Fruit fly (Drosophila melanogaster) whole organism, embryonic: Measurements from ENCODE around the gene sea.

Experiments
- Asciz ChIP-seq: fragments of 200-800 bp; sonication (Bioruptor generic); optimal IDR thresholded peaks from 2 replicates; lab custom pipeline; 2017; ENCODE audit warnings: missing biosample characterization, mild to moderate bottlenecking, missing genetic modification characterization, missing genetic modification reagents
- Bdp1 ChIP-seq: fragments of 200-800 bp; sonication (Bioruptor generic); optimal IDR thresholded peaks from 3 replicates; lab custom pipeline; 2016; ENCODE audit warnings: missing biosample characterization, missing genetic modification characterization
- CG12104 ChIP-seq: fragments of 200-800 bp; sonication (Bioruptor generic); optimal IDR thresholded peaks from 3 replicates; lab custom pipeline; 2016; ENCODE audit warnings: missing biosample characterization, missing genetic modification characterization
- CG12659 ChIP-seq: fragments of 200-800 bp; sonication (Bioruptor generic); optimal IDR thresholded peaks from 3 replicates; lab custom pipeline; 2017; ENCODE audit warnings: mild to moderate bottlenecking, missing biosample characterization, missing genetic modification reagents, missing genetic modification characterization
- CG14014 ChIP-seq: fragments of 200-800 bp; sonication (Bioruptor generic); IDR thresholded peaks from 2 replicates; pipeline ENCODE4 v1.3.6; 2022; ENCODE audit warnings: missing biosample characterization, missing genetic modification characterization
- CG14050 ChIP-seq: fragments of 200-800 bp; sonication (Bioruptor generic); IDR thresholded peaks from 3 replicates; pipeline ENCODE4 v1.3.6; 2022; ENCODE audit warnings: missing biosample characterization, missing genetic modification characterization
- CG17912 ChIP-seq: fragments of 200-800 bp; sonication (Bioruptor generic); optimal IDR thresholded peaks from 2 replicates; lab custom pipeline; 2018; ENCODE audit warnings: missing biosample characterization, mild to moderate bottlenecking, missing genetic modification characterization
- CG1832 ChIP-seq: fragments of 200-800 bp; sonication (Bioruptor generic); optimal IDR thresholded peaks from 2 replicates; lab custom pipeline; 2017; ENCODE audit warnings: missing biosample characterization, mild to moderate bottlenecking, missing genetic modification characterization, inconsistent platforms
- CG2889 ChIP-seq: fragments of 200-800 bp; sonication (Bioruptor generic); IDR thresholded peaks from 3 replicates; pipeline ENCODE4 v1.3.6; 2022; ENCODE audit warnings: missing biosample characterization, missing genetic modification characterization
- CG30020 ChIP-seq: fragments of 200-800 bp; optimal IDR thresholded peaks from 2 replicates; lab custom pipeline; 2019; ENCODE audit warnings: missing biosample characterization, mild to moderate bottlenecking, missing genetic modification characterization, moderate library complexity
- CG30431 ChIP-seq: fragments of 200-800 bp; sonication (Bioruptor generic); optimal IDR thresholded peaks from 2 replicates; lab custom pipeline; 2017; ENCODE audit warnings: missing biosample characterization, missing genetic modification characterization
- CG34376 ChIP-seq: fragments of 200-800 bp; sonication (Bioruptor generic); optimal IDR thresholded peaks from 2 replicates; lab custom pipeline; 2018; ENCODE audit warnings: missing biosample characterization, mild to moderate bottlenecking, missing genetic modification characterization
- CG4820 ChIP-seq: fragments of 200-800 bp; sonication (Bioruptor generic); optimal IDR thresholded peaks from 3 replicates; lab custom pipeline; 2016; ENCODE audit warnings: missing biosample characterization, missing genetic modification characterization
- CG7745 ChIP-seq: fragments of 200-800 bp; sonication (Bioruptor generic); optimal IDR thresholded peaks from 2 replicates; lab custom pipeline; 2018; ENCODE audit warnings: missing biosample characterization, mild to moderate bottlenecking, missing genetic modification characterization, moderate library complexity
- Dfd ChIP-seq, 2 experiments: fragments of >200 bp; optimal IDR thresholded peaks; 2 replicates each; lab custom pipeline; 2017; ENCODE audit warnings: missing biosample characterization in 2 of 2, missing genetic modification characterization in 2 of 2
- Dref ChIP-seq: fragments of 200-800 bp; sonication (Bioruptor generic); IDR thresholded peaks from 2 replicates; pipeline ENCODE4 v1.3.6; 2022; ENCODE audit warnings: missing biosample characterization, missing genetic modification characterization
- E2f2 ChIP-seq: fragments of 200-800 bp; sonication (Bioruptor generic); IDR thresholded peaks from 2 replicates; pipeline ENCODE4 v1.3.6; 2022; ENCODE audit warnings: missing biosample characterization, missing genetic modification characterization
- Eip74EF ChIP-seq, 2 experiments: fragments of 200-800 bp in 1 of 2; fragments of >200 bp in 1 of 2; sonication (Bioruptor generic) in 1 of 2; optimal IDR thresholded peaks; 2 replicates each; lab custom pipeline; 2017 to 2019; ENCODE audit warnings: missing biosample characterization in 2 of 2, missing genetic modification characterization in 2 of 2, mild to moderate bottlenecking in 1 of 2, moderate library complexity in 1 of 2
- Ets97D ChIP-seq: fragments of 200-800 bp; sonication (Bioruptor generic); optimal IDR thresholded peaks from 3 replicates; lab custom pipeline; 2016; ENCODE audit warnings: missing biosample characterization, missing genetic modification characterization
- HLH4C ChIP-seq: fragments of 200-800 bp; sonication (Bioruptor generic); IDR thresholded peaks from 3 replicates; pipeline ENCODE4 v1.3.6; 2022; ENCODE audit warnings: missing biosample characterization, missing genetic modification characterization; ENCODE audit not compliant: partially characterized antibody
- Neu2 ChIP-seq: fragments of 200-800 bp; sonication (Bioruptor generic); optimal IDR thresholded peaks from 3 replicates; lab custom pipeline; 2016; ENCODE audit warnings: missing biosample characterization, missing genetic modification characterization, borderline replicate concordance
- Poxn ChIP-seq: fragments of 200-800 bp; sonication (Bioruptor generic); IDR thresholded peaks from 2 replicates; pipeline ENCODE4 v1.3.6; 2022; ENCODE audit warnings: missing biosample characterization, missing genetic modification characterization
- Rx ChIP-seq: fragments of 200-800 bp; sonication (Bioruptor generic); IDR thresholded peaks from 2 replicates; pipeline ENCODE4 v1.3.6; 2022; ENCODE audit warnings: missing biosample characterization, missing genetic modification characterization
- Six4 ChIP-seq: fragments of 200-800 bp; sonication (Bioruptor generic); optimal IDR thresholded peaks from 2 replicates; lab custom pipeline; 2016; ENCODE audit warnings: missing biosample characterization, missing genetic modification characterization
- ac ChIP-seq: fragments of 200-800 bp; sonication (Bioruptor generic); optimal IDR thresholded peaks from 3 replicates; lab custom pipeline; 2017; ENCODE audit warnings: missing biosample characterization, mild to moderate bottlenecking, missing genetic modification characterization
- ase ChIP-seq: fragments of 200-800 bp; sonication (Bioruptor generic); IDR thresholded peaks from 3 replicates; pipeline ENCODE4 v1.3.6; 2022; ENCODE audit warnings: missing biosample characterization, missing genetic modification characterization
- az2 ChIP-seq: fragments of 200-800 bp; sonication (Bioruptor generic); optimal IDR thresholded peaks from 3 replicates; lab custom pipeline; 2016; ENCODE audit warnings: missing biosample characterization, missing genetic modification characterization
- bbx ChIP-seq: fragments of 200-800 bp; sonication (Bioruptor generic); IDR thresholded peaks from 2 replicates; pipeline ENCODE4 v1.3.6; 2022; ENCODE audit warnings: missing biosample characterization, missing genetic modification characterization; ENCODE audit not compliant: partially characterized antibody
- bowl ChIP-seq: fragments of 200-800 bp; sonication (Bioruptor generic); IDR thresholded peaks from 2 replicates; pipeline ENCODE4 v1.3.6; 2022; ENCODE audit warnings: missing biosample characterization, missing genetic modification characterization
- bsh ChIP-seq, 2 experiments: fragments of 200-800 bp; sonication (Bioruptor generic); optimal IDR thresholded peaks; 2 replicates each; lab custom pipeline; 2017 to 2018; ENCODE audit warnings: mild to moderate bottlenecking in 2 of 2, missing biosample characterization in 2 of 2, missing genetic modification characterization in 2 of 2, moderate library complexity in 1 of 2
- caup ChIP-seq: fragments of 200-800 bp; sonication (Bioruptor generic); optimal IDR thresholded peaks from 3 replicates; lab custom pipeline; 2017; ENCODE audit warnings: missing biosample characterization, mild to moderate bottlenecking, missing genetic modification characterization, moderate library complexity; ENCODE audit not compliant: severe bottlenecking
- dan ChIP-seq: fragments of 200-800 bp; sonication (Bioruptor generic); IDR thresholded peaks from 2 replicates; pipeline ENCODE4 v1.3.6; 2022; ENCODE audit warnings: missing biosample characterization, missing genetic modification characterization
- danr ChIP-seq: fragments of 200-800 bp; sonication (Bioruptor generic); IDR thresholded peaks from 2 replicates; pipeline ENCODE4 v1.3.6; 2022; ENCODE audit warnings: missing biosample characterization, missing genetic modification characterization
- dysf ChIP-seq: fragments of 200-800 bp; sonication (Bioruptor generic); IDR thresholded peaks from 3 replicates; pipeline ENCODE4 v1.3.6; 2022; ENCODE audit warnings: missing biosample characterization, missing genetic modification characterization
- esg ChIP-seq: fragments of 200-800 bp; sonication (Bioruptor generic); conservative IDR thresholded peaks from 2 replicates; pipeline ENCODE4 v1.3.6; 2022; ENCODE audit warnings: missing biosample characterization, missing genetic modification characterization
- fd96Cb ChIP-seq: fragments of 200-800 bp; sonication (Bioruptor generic); optimal IDR thresholded peaks from 2 replicates; lab custom pipeline; 2018; ENCODE audit warnings: missing biosample characterization, mild to moderate bottlenecking, missing genetic modification characterization, moderate library complexity
- gt ChIP-seq: fragments of 200-800 bp; sonication (Bioruptor generic); IDR thresholded peaks from 2 replicates; pipeline ENCODE4 v1.3.6; 2022; ENCODE audit warnings: missing biosample characterization, missing genetic modification characterization
- ham ChIP-seq: fragments of 200-800 bp; sonication (Bioruptor generic); IDR thresholded peaks from 2 replicates; pipeline ENCODE4 v1.3.6; 2022; ENCODE audit warnings: missing biosample characterization, missing genetic modification characterization
- ind ChIP-seq: fragments of 200-800 bp; sonication (Bioruptor generic); optimal IDR thresholded peaks from 3 replicates; lab custom pipeline; 2016; ENCODE audit warnings: missing biosample characterization, missing genetic modification characterization
- jigr1 ChIP-seq: fragments of 200-800 bp; sonication (Bioruptor generic); IDR thresholded peaks from 3 replicates; pipeline ENCODE4 v1.3.6; 2022; ENCODE audit warnings: missing biosample characterization, missing genetic modification characterization
- nmo ChIP-seq: fragments of 200-800 bp; sonication (Bioruptor generic); optimal IDR thresholded peaks from 2 replicates; lab custom pipeline; 2018; ENCODE audit warnings: missing biosample characterization, mild to moderate bottlenecking, missing genetic modification characterization, moderate library complexity
- pfk ChIP-seq: fragments of 200-800 bp; sonication (Bioruptor generic); optimal IDR thresholded peaks from 2 replicates; lab custom pipeline; 2018; ENCODE audit warnings: missing biosample characterization, mild to moderate bottlenecking, missing genetic modification characterization, moderate library complexity
- pho ChIP-seq: fragments of 200-800 bp; sonication (Bioruptor generic); optimal IDR thresholded peaks from 2 replicates; lab custom pipeline; 2016; ENCODE audit warnings: missing biosample characterization, missing genetic modification characterization
- repo ChIP-seq: fragments of 200-800 bp; sonication (Bioruptor generic); optimal IDR thresholded peaks from 2 replicates; lab custom pipeline; 2016; ENCODE audit warnings: missing biosample characterization, missing genetic modification characterization
- salm ChIP-seq: fragments of 200-800 bp; sonication (Bioruptor generic); optimal IDR thresholded peaks from 2 replicates; lab custom pipeline; 2018; ENCODE audit warnings: missing biosample characterization, mild to moderate bottlenecking, missing genetic modification characterization
- tna ChIP-seq: fragments of 200-800 bp; sonication (Bioruptor generic); IDR thresholded peaks from 2 replicates; pipeline ENCODE4 v1.3.6; 2022; ENCODE audit warnings: missing biosample characterization, missing genetic modification characterization; ENCODE audit not compliant: partially characterized antibody
- tx ChIP-seq: fragments of 200-800 bp; sonication (Bioruptor generic); optimal IDR thresholded peaks from 2 replicates; lab custom pipeline; 2016; ENCODE audit warnings: missing biosample characterization, missing genetic modification characterization
- zf30C ChIP-seq: fragments of 200-800 bp; sonication (Bioruptor generic); optimal IDR thresholded peaks from 3 replicates; lab custom pipeline; 2018; ENCODE audit warnings: missing biosample characterization, mild to moderate bottlenecking, missing genetic modification characterization
- zfh2 ChIP-seq: fragments of 200-800 bp; sonication (Bioruptor generic); optimal IDR thresholded peaks from 2 replicates; lab custom pipeline; 2016; ENCODE audit warnings: missing biosample characterization, missing genetic modification characterization

Gene sea

DNA sequence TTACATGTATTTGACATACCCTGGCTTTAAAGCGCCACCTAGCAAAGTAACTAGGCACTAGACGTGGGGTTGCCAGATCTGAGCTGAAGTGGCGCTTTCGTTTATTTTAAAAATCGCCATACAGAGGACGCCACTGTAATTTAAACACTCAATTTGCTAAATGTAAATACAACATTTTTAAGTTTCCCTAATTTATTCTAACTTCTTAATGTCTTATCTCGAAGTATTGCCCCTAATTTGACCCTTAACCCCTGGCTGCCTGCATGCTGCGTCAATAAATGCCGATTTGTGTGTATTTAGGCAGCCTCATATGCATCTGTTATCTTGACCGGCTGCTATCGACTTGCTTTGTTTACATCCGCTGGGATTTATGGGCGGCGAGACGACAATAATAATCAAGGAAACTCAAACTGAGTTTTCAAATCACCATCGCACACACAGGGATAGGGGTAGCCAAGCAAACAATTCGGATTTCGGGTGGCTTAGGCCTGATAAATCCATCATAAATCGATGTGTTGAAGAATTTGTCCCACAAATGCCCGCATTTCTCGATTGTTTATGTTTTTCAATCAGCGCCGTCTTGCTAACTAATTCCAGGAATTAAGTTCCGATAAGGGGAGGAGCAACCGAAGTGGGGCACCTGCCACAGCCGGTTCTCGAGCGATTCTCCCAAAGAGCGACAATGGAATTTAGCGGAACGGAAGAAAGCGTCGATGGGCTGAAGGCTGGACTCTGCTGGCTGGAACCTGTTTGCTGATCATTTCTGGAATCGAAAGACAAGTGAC is 46.6 kb upstream of the sea start (continued):
- TF ChIP-seq ind (GFP tag; lab: Kevin White, UChicago) (peak; percentile 21), Dfd (GFP tag; optimal IDR thresholded peaks at IDR 0.05; lab: Kevin White, UChicago) (no peak), bowl (GFP tag; lab: Robert Waterston, UW) (no peak), esg (GFP tag; lab: Robert Waterston, UW) (peak; percentile 42; the same call in 1 of the 2 replicates), ham (GFP tag; lab: Robert Waterston, UW) (no peak), gt (GFP tag; lab: Robert Waterston, UW) (0 out of 2 replicates have a peak, but pooled peaks have one; percentile 31), zf30C (GFP tag; lab: Kevin White, UChicago) (no peak), dan (GFP tag; lab: Robert Waterston, UW) (no peak; the same call in 1 of the 2 replicates), Neu2 (GFP tag; lab: Kevin White, UChicago) (no peak), E2f2 (GFP tag; lab: Robert Waterston, UW) (peak; percentile 84), tna (GFP tag; lab: Robert Waterston, UW) (no peak), Poxn (GFP tag; lab: Robert Waterston, UW) (no peak), CG7745 (peak; percentile 83), HLH4C (GFP tag; lab: Robert Waterston, UW) (no peak), Bdp1 (GFP tag; lab: Kevin White, UChicago) (peak; percentile 35), CG4820 (GFP tag; lab: Kevin White, UChicago) (peak; percentile 72), dysf (GFP tag; lab: Robert Waterston, UW) (peak; percentile 78), pho (peak; percentile 43), fd96Cb (tag; lab: Kevin White, UChicago) (peak; percentile 38), pfk (GFP tag; lab: Kevin White, UChicago) (no peak), CG12104 (GFP tag; lab: Kevin White, UChicago) (peak; percentile 14), CG17912 (GFP tag; lab: Kevin White, UChicago) (no peak), nmo (GFP tag; lab: Kevin White, UChicago) (peak; percentile 66), Ets97D (GFP tag; lab: Kevin White, UChicago) (peak; percentile 50), CG2889 (GFP tag; lab: Robert Waterston, UW) (no peak), Asciz (GFP tag; lab: Kevin White, UChicago) (no peak), CG30431 (GFP tag; lab: Kevin White, UChicago) (peak; percentile 45), zfh2 (GFP tag; lab: Kevin White, UChicago) (peak; percentile 3), caup (GFP tag; lab: Kevin White, UChicago) (peak; percentile 61), Dref (GFP tag; lab: Robert Waterston, UW) (no peak), repo (GFP tag; lab: Kevin White, UChicago) (peak; percentile 3), salm (tag; lab: Kevin White, UChicago) (no peak), ase (GFP tag; lab: Robert Waterston, UW) (peak; percentile 66; the same call in 2 of the 3 replicates), az2 (peak; percentile 76), CG12659 (peak; percentile 43), Six4 (GFP tag; lab: Kevin White, UChicago) (peak; percentile 35), CG30020 (tag; lab: Kevin White, UChicago) (no peak), bbx (peak; percentile 61), CG14050 (GFP tag; lab: Robert Waterston, UW) (peak; percentile 20; the same call in 1 of the 3 replicates), Eip74EF (GFP tag; optimal IDR thresholded peaks at IDR 0.05; lab: Kevin White, UChicago) (peak in 1 of 2 experiments; percentile 51), bsh (GFP tag; optimal IDR thresholded peaks at IDR 0.05; lab: Kevin White, UChicago) (peak in 1 of 2 experiments; percentile 54), danr (GFP tag; lab: Robert Waterston, UW) (peak; percentile 60), CG14014 (GFP tag; lab: Robert Waterston, UW) (peak; percentile 64), CG34376 (GFP tag; lab: Kevin White, UChicago) (no peak), CG1832 (GFP tag; lab: Kevin White, UChicago) (no peak), ac (GFP tag; lab: Kevin White, UChicago) (peak; percentile 41), jigr1 (no peak), Rx (GFP tag; lab: Robert Waterston, UW) (peak; percentile 75), tx (GFP tag; lab: Kevin White, UChicago) (peak; percentile 42)
